Worm (Caenorhabditis elegans) whole organism, L1 larva: ENCODE data around the gene fkh-9.

Experiments
- mep-1 ChIP-seq: fragments of 150-350 bp; optimal IDR thresholded peaks from 2 replicates; lab custom pipeline; 2014; ENCODE audit warnings: missing biosample characterization, missing genetic modification characterization
- nhr-19 ChIP-seq: fragments of 200-800 bp; sonication (Bioruptor generic); conservative IDR thresholded peaks from 2 replicates; pipeline ENCODE4 v1.3.6; 2022; ENCODE audit warnings: missing genetic modification characterization, missing compliant biosample characterization

DNA sequence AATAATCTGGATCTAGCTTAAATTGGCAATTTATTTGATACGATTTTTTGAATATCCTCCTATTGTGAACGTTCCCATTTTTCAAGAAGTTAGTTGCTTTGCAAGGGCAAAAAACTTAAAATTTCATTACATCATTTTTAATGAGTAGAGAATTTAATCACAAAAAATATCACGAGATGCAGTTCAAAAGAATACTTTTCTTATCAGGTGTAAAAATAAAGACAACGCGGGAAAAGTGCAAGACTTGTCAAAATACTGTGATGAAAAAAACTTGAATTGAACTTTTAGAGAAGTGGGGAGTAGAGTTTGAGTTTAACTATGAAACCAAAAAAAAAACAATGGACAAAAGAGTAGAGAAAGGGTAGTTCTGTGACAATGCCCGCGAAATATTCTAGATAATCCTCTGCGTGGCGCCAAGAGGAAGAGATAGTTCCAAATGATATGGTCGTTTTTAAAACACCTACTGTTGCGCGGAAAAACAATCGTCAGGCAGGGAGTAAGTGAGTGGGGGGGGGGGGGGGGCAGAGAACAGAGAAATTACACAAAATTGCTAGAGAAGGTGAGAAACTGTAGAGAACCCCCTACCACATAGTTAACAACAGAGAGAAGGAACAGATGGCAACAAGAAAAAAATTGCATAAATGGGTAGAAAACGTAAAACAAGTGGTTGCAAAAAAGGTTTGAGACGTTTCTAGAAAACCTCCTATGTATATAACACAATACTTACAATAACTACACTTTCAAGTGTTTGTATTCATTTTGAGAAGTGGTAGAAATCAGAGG, 1.7 kb downstream of the fkh-9 start:
- TF ChIP-seq mep-1 (tag; lab: Kevin White, UChicago) (no peak), nhr-19 (GFP tag; lab: Robert Waterston, UW) (no peak)
